Worm (Caenorhabditis elegans): ENCODE data around the gene srh-131.

srh-131 gene

DNA sequence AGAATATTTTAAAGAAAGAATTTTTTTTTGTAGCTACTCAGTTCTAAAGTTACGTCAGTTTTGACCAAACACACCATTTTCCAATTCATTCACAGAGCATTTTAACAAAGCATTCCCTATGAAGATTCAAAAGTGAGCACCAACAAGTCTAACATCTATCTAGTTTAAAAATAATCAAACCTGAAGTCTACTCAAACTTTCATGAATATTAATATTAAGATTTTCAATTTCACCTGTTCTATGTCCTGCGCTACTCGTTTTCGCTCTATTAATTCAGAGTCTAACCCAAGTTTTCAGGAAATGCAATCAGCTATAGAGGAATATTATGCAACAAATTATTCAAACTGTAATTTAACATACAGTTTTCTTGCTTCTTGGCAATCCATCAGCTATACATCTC, 33.2 kb upstream of the srh-131 start, which contains the start of gene srh-119:
Gene srh-119 (plus strand): TSS at position 301 of the 400 bp plus-strand sequence.
- no peak for TF ChIP-seq nhr-11 (tag; optimal IDR thresholded peaks at IDR 0.05)
- TF ChIP-seq fkh-10 (GFP tag; optimal IDR thresholded peaks at IDR 0.05), result no peak
- TF ChIP-seq snpc-4 (tag; optimal IDR thresholded peaks at IDR 0.05), result no peak
- no peak for TF ChIP-seq dve-1 (tag; optimal IDR thresholded peaks at IDR 0.05; ENCODE audit: insufficient read depth)
- TF ChIP-seq dpl-1 (GFP tag; optimal IDR thresholded peaks at IDR 0.05), result no peak
- TF ChIP-seq lin-1 (GFP tag; IDR thresholded peaks at IDR 0.05), result no peak
- TF ChIP-seq rbr-2 (tag; optimal IDR thresholded peaks at IDR 0.05), result no peak
- no peak for TF ChIP-seq arid-1 (GFP tag; conservative IDR thresholded peaks at IDR 0.05)
- no peak for TF ChIP-seq lin-15B (tag; optimal IDR thresholded peaks at IDR 0.05)
- TF ChIP-seq mxl-3 (GFP tag; optimal IDR thresholded peaks at IDR 0.05), result no peak
- no peak for TF ChIP-seq spr-1 (tag; optimal IDR thresholded peaks at IDR 0.05)

DNA sequence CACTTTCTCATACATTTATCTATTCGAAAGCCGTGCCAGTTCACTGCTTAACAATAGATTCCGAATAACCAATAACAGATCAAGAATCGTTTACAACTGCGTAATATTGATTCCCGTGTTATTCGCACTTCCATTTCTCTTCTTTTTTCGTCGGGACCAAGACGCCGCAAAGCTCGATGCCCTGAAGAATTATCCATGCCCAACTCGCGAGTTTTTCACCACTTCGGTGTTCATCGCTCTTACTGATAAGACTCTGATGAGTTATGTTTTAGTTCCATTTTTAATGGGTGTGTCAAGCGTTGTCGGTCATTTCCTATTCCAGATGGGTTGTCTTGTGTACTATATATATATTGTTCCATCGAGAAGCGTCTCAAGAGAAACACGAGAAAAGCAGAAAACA, 32.0 kb upstream of the srh-131 start:
- no peak for TF ChIP-seq dmd-8 (GFP tag; IDR thresholded peaks at IDR 0.05)
- no peak for TF ChIP-seq T26A8.4 (GFP tag; IDR thresholded peaks at IDR 0.05)
- TF ChIP-seq F37D6.2 (tag; optimal IDR thresholded peaks at IDR 0.05), result no peak
- TF ChIP-seq unc-62 (GFP tag; optimal IDR thresholded peaks at IDR 0.05 in 1 of 2), result peak in 1 of 2 experiments; percentile 91
- TF ChIP-seq unc-62 (tag; optimal IDR thresholded peaks at IDR 0.05), result no peak

DNA sequence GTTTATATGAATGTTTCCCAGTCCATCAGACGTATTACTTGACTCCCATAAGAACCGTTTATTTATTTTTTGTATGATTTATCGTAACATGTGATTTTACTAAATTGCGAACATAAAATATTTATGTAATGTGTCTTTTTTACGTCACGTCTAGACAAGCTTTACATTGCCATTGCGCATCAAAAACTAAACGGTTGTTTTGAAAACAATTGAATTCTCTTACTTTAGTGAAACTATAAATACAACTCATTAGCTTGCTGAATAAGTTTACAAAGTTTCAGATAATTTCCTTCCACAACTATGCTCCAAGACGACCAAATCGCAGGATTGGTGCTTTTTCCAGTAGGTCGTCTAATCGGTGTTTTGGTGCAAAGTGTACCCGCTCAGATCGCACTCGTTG, 30.4 kb upstream of the srh-131 start, which contains the start of gene srx-54:
Gene srx-54 (plus strand): TSS at position 301 of the 400 bp plus-strand sequence.
- no peak for TF ChIP-seq nhr-111 (GFP tag; optimal IDR thresholded peaks at IDR 0.05)
- no peak for TF ChIP-seq gei-8 (GFP tag; optimal IDR thresholded peaks at IDR 0.05)
- TF ChIP-seq nhr-48 (tag; optimal IDR thresholded peaks at IDR 0.05), result no peak
- no peak for TF ChIP-seq daf-8 (GFP tag; IDR thresholded peaks at IDR 0.05)
- no peak for TF ChIP-seq set-16 (GFP tag; IDR thresholded peaks at IDR 0.05)
- TF ChIP-seq F37D6.2 (tag; optimal IDR thresholded peaks at IDR 0.05), result no peak

DNA sequence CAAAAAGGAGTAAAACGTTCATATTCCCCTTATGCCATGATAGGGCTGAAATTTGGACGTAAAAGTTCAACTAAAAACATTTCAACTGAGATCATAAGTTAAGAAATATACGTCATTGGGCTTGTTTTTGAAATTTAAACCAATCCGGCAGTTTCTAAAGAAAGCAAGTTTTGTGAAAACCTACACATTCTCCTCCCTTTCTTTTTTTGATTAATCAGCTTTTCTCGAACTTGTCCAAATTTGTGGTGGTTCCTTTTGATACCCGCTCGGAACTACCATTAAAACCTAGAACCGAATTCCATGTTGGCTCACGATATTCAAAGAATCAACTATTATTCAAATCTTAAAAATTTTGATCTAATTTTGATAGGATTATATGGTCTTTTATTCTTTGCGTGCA, 24.9 kb upstream of the srh-131 start, which contains the start of gene srz-54:
Gene srz-54 (plus strand): TSS at position 301 of the 400 bp plus-strand sequence.
- TF ChIP-seq saeg-2 (GFP tag; IDR thresholded peaks at IDR 0.05), result no peak
- no peak for TF ChIP-seq snpc-1.2 (GFP tag; IDR thresholded peaks at IDR 0.05)
- TF ChIP-seq cey-2 (tag; optimal IDR thresholded peaks at IDR 0.05; ENCODE audit: borderline replicate concordance, insufficient read depth), result no peak
- no peak for TF ChIP-seq rbr-2 (tag; optimal IDR thresholded peaks at IDR 0.05)
- no peak for TF ChIP-seq ZK337.2 (GFP tag; IDR thresholded peaks at IDR 0.05)
- TF ChIP-seq nhr-42 (GFP tag; IDR thresholded peaks at IDR 0.05), result no peak
- no peak for TF ChIP-seq Y5F2A.4 (GFP tag; optimal IDR thresholded peaks at IDR 0.05)
- no peak for TF ChIP-seq hmg-1.1 (GFP tag; IDR thresholded peaks at IDR 0.05)
- no peak for TF ChIP-seq ceh-20 (GFP tag; IDR thresholded peaks at IDR 0.05)
- TF ChIP-seq F10B5.3 (tag; optimal IDR thresholded peaks at IDR 0.05), result no peak

DNA sequence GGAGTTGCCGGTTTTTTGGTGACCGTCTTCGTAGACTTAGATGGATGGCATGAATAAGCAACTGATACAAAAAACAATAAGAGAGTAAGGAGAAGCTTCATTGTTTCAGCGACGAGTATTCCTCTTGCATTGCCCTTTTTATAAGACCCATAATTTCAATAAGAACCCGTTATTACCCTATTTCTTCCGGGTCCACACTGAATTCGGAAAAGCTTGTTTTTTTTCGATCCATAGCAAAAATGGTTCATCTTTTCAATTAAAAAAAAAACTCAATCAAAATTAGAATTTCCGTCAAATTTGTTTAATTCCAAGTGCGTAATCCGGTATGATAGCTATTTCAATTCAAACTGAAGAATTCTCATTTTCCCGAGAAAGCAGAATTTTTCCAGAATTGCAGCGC, 18.3 kb upstream of the srh-131 start, which contains the start of gene Y102A5C.40:
Gene Y102A5C.40 (minus strand): TSS at position 101 of the 400 bp plus-strand sequence.
- TF ChIP-seq F44E2.7 (GFP tag; IDR thresholded peaks at IDR 0.05) (no peak), T20F7.1 (GFP tag; optimal IDR thresholded peaks at IDR 0.05) (no peak), nhr-42 (GFP tag; IDR thresholded peaks at IDR 0.05) (no peak), Y5F2A.4 (GFP tag; optimal IDR thresholded peaks at IDR 0.05) (no peak), snpc-1.2 (GFP tag; IDR thresholded peaks at IDR 0.05) (no peak), F37D6.2 (tag; optimal IDR thresholded peaks at IDR 0.05) (no peak), zfp-3 (GFP tag; conservative IDR thresholded peaks at IDR 0.05) (no peak), lim-7 (GFP tag; IDR thresholded peaks at IDR 0.05) (no peak), unc-39 (tag; optimal IDR thresholded peaks at IDR 0.05) (no peak)
